Fruit fly (Drosophila melanogaster): ENCODE results near the gene EMC2A.
A peak's percentile ranks its signal among the peaks of the same experiment; 100 is the strongest.

Gene EMC2A

DNA sequence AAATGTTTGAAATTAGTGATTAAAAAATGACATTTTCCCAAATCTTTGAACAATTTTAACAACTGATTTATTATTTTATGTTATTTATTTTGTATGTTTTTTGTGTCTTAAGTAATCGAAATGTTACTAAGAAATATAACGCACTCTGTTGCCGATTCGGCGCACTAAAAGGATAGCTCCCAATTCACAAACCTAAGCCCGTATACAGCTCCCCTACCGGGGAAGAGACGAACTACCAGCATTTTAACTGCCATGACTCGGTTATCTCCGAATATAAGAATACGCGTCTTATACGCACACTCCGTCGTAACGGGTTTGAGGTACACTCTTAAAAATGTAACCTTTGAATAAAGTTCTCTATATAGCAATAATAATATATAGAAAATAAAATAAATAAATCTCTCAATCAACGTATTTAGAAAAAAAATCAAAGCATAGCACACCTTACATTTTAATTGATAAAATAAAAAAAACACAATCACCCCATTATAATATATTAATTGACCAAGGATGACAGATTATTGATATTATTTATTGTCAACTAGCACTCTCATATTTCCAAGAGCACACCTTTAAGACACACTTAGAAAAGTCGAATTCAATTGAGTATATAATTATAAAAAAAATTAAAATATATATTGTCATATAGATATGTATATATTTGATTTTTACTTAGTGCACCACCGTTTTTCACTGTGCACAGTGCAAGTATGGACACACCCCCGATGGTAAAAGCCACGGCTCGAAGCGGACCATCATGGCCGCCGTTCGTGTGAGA, 37.9 kb downstream of the EMC2A start (continued):
- TF ChIP-seq crp (GFP tag; optimal IDR thresholded peaks at IDR 0.05) (peak in 1 of 2 experiments; percentile 28), ase (GFP tag; IDR thresholded peaks at IDR 0.05) (peak; percentile 51; the same call in 1 of the 3 replicates), CG8765 (GFP tag; IDR thresholded peaks at IDR 0.05) (no peak; the same call in 1 of the 2 replicates), CG17361 (GFP tag; IDR thresholded peaks at IDR 0.05) (peak; percentile 98), repo (GFP tag; optimal IDR thresholded peaks at IDR 0.05) (no peak), CG18476 (GFP tag; optimal IDR thresholded peaks at IDR 0.05) (peak; percentile 65), sob (GFP tag; IDR thresholded peaks at IDR 0.05) (peak; percentile 17; the same call in 1 of the 2 replicates), CHES-1-like (GFP tag; optimal IDR thresholded peaks at IDR 0.05) (no peak), Optix (GFP tag; IDR thresholded peaks at IDR 0.05) (peak; percentile 38; the same call in 1 of the 3 replicates), CG2199 (GFP tag; IDR thresholded peaks at IDR 0.05) (no peak; the same call in 2 of the 3 replicates), CG17829 (tag; optimal IDR thresholded peaks at IDR 0.05) (peak; percentile 91), CG7357 (GFP tag; IDR thresholded peaks at IDR 0.05) (0 out of 3 replicates have a peak, but pooled peaks have one; percentile 24), Mes4 (GFP tag; optimal IDR thresholded peaks at IDR 0.05) (no peak), CG1024 (GFP tag; IDR thresholded peaks at IDR 0.05) (peak; percentile 2; the same call in 1 of the 2 replicates), ken (GFP tag; IDR thresholded peaks at IDR 0.05) (peak; percentile 49; the same call in 2 of the 3 replicates), Nf-YB (GFP tag; optimal IDR thresholded peaks at IDR 0.05) (peak; percentile 91), lola (GFP tag; optimal IDR thresholded peaks at IDR 0.05) (peak in 1 of 3 experiments; percentile 95), dmrt11E (tag; optimal IDR thresholded peaks at IDR 0.05) (peak; percentile 91), abd-A (tag; optimal IDR thresholded peaks at IDR 0.05) (peak; percentile 23), Drgx (GFP tag; IDR thresholded peaks at IDR 0.05) (0 out of 2 replicates have a peak, but pooled peaks have one; percentile 52), CG13287 (GFP tag; IDR thresholded peaks at IDR 0.05; ENCODE audit: partially characterized antibody) (peak; percentile 10; the same call in 1 of the 2 replicates), p53 (GFP tag; optimal IDR thresholded peaks at IDR 0.05) (no peak), Gsc (GFP tag; IDR thresholded peaks at IDR 0.05) (no peak), lmd (GFP tag; IDR thresholded peaks at IDR 0.05) (peak; percentile 72), bigmax (GFP tag; optimal IDR thresholded peaks at IDR 0.05) (no peak), CG2712 (tag; optimal IDR thresholded peaks at IDR 0.05) (peak; percentile 93), Sry-β (GFP tag; optimal IDR thresholded peaks at IDR 0.05) (peak; percentile 54), kay (GFP tag; optimal IDR thresholded peaks at IDR 0.05) (peak; percentile 61), Doc2 (GFP tag; IDR thresholded peaks at IDR 0.05) (no peak), CG12236 (GFP tag; optimal IDR thresholded peaks at IDR 0.05) (no peak), Ets97D (GFP tag; optimal IDR thresholded peaks at IDR 0.05) (no peak), CG7271 (tag; optimal IDR thresholded peaks at IDR 0.05) (peak; percentile 24), klu (GFP tag; IDR thresholded peaks at IDR 0.05) (peak; percentile 36; the same call in 1 of the 2 replicates), CG4282 (GFP tag; optimal IDR thresholded peaks at IDR 0.05) (no peak), cad (GFP tag; optimal IDR thresholded peaks at IDR 0.05) (no peak), gcm (GFP tag; optimal IDR thresholded peaks at IDR 0.05) (peak; percentile 85), jigr1 (GFP tag; IDR thresholded peaks at IDR 0.05) (no peak), gsb-n (tag; optimal IDR thresholded peaks at IDR 0.05) (peak; percentile 87), Abd-B (GFP tag; optimal IDR thresholded peaks at IDR 0.05) (peak; percentile 90), CG15269 (tag; optimal IDR thresholded peaks at IDR 0.05) (peak; percentile 84), CG4404 (GFP tag; IDR thresholded peaks at IDR 0.05) (peak; percentile 64), CG12071 (GFP tag; optimal IDR thresholded peaks at IDR 0.05) (no peak), CG12659 (GFP tag; optimal IDR thresholded peaks at IDR 0.05) (peak; percentile 91), CoRest (tag; optimal IDR thresholded peaks at IDR 0.05) (peak; percentile 93), eve (GFP tag; optimal IDR thresholded peaks at IDR 0.05) (no peak), gcm2 (GFP tag; optimal IDR thresholded peaks at IDR 0.05) (no peak), crol (GFP tag; IDR thresholded peaks at IDR 0.05) (0 out of 2 replicates have a peak, but pooled peaks have one; percentile 21), CG11456 (GFP tag; IDR thresholded peaks at IDR 0.05) (peak; percentile 80), bbx (GFP tag; IDR thresholded peaks at IDR 0.05; ENCODE audit: partially characterized antibody) (no peak)
